Fruit fly (Drosophila melanogaster) whole organism, adult: Measurements from ENCODE around the gene CG10254.

Source experiments
- CG11617 ChIP-seq: fragments of 200-800 bp; sonication (Bioruptor generic); optimal IDR thresholded peaks from 2 replicates; lab custom pipeline; 2017; ENCODE audit warnings: mild to moderate bottlenecking, missing biosample characterization, missing genetic modification reagents, missing genetic modification characterization
- CG12768 ChIP-seq: fragments of 200-800 bp; sonication (Bioruptor generic); optimal IDR thresholded peaks from 2 replicates; lab custom pipeline; 2017; ENCODE audit warnings: missing biosample characterization, missing genetic modification characterization, mild to moderate bottlenecking, moderate library complexity, missing genetic modification reagents
- CG14711 ChIP-seq: fragments of 200-800 bp; sonication (Bioruptor generic); optimal IDR thresholded peaks from 2 replicates; lab custom pipeline; 2018; ENCODE audit warnings: missing biosample characterization, mild to moderate bottlenecking, missing genetic modification characterization, moderate library complexity
- CG1620 ChIP-seq: fragments of 200-800 bp; sonication (Bioruptor generic); optimal IDR thresholded peaks from 2 replicates; lab custom pipeline; 2016; ENCODE audit warnings: missing biosample characterization, missing genetic modification characterization
- CG33017 ChIP-seq: fragments of 200-800 bp; sonication (Bioruptor generic); optimal IDR thresholded peaks from 2 replicates; lab custom pipeline; 2018; ENCODE audit warnings: missing biosample characterization, mild to moderate bottlenecking, missing genetic modification characterization, moderate library complexity
- CG5204 ChIP-seq: fragments of 200-800 bp; sonication (Bioruptor generic); optimal IDR thresholded peaks from 2 replicates; lab custom pipeline; 2016; ENCODE audit warnings: missing biosample characterization, missing genetic modification characterization
- CG7045 ChIP-seq: fragments of 200-800 bp; sonication (Bioruptor generic); optimal IDR thresholded peaks from 2 replicates; lab custom pipeline; 2017; ENCODE audit warnings: missing biosample characterization, mild to moderate bottlenecking, missing genetic modification characterization
- CG7101 ChIP-seq: fragments of 200-800 bp; sonication (Bioruptor generic); optimal IDR thresholded peaks from 2 replicates; lab custom pipeline; 2018; ENCODE audit warnings: missing biosample characterization, mild to moderate bottlenecking, missing genetic modification characterization, moderate library complexity
- Clk ChIP-seq: fragments of 200-800 bp; sonication (Bioruptor generic); optimal IDR thresholded peaks from 2 replicates; lab custom pipeline; 2017; ENCODE audit warnings: missing biosample characterization, missing genetic modification characterization
- Crg-1 ChIP-seq: fragments of 200-800 bp; sonication (Bioruptor generic); optimal IDR thresholded peaks from 2 replicates; lab custom pipeline; 2016; ENCODE audit warnings: missing biosample characterization, missing genetic modification characterization
- Hr96 ChIP-seq: fragments of 200-800 bp; sonication (Bioruptor generic); optimal IDR thresholded peaks from 2 replicates; lab custom pipeline; 2016; ENCODE audit warnings: missing biosample characterization, missing genetic modification characterization
- Mnt ChIP-seq: fragments of 200-800 bp; sonication (Bioruptor generic); optimal IDR thresholded peaks from 2 replicates; lab custom pipeline; 2016; ENCODE audit warnings: missing biosample characterization, mild to moderate bottlenecking, missing genetic modification characterization
- bab1 ChIP-seq: fragments of 200-800 bp; sonication (Bioruptor generic); optimal IDR thresholded peaks from 3 replicates; lab custom pipeline; 2019; ENCODE audit warnings: missing biosample characterization, mild to moderate bottlenecking, missing genetic modification characterization, moderate library complexity
- cic ChIP-seq: fragments of 200-800 bp; sonication (Bioruptor generic); optimal IDR thresholded peaks from 2 replicates; lab custom pipeline; 2017; ENCODE audit warnings: missing biosample characterization, mild to moderate bottlenecking, missing genetic modification characterization, moderate library complexity
- cnc ChIP-seq, 2 experiments: fragments of >200 bp; optimal IDR thresholded peaks; 2 replicates each; lab custom pipeline; 2017
- kay ChIP-seq: fragments of 200-800 bp; sonication (Bioruptor generic); peaks from one replicate; lab custom pipeline; 2016; ENCODE audit warnings: missing biosample characterization, missing genetic modification characterization, borderline replicate concordance
- ovo ChIP-seq: fragments of 200-800 bp; sonication (Bioruptor generic); optimal IDR thresholded peaks from 2 replicates; lab custom pipeline; 2016; ENCODE audit warnings: missing biosample characterization, missing genetic modification characterization
- pad ChIP-seq: fragments of 200-800 bp; sonication (Bioruptor generic); optimal IDR thresholded peaks from 3 replicates; lab custom pipeline; 2017; ENCODE audit warnings: missing biosample characterization, missing genetic modification characterization, mild to moderate bottlenecking, moderate library complexity, missing genetic modification reagents
- tj ChIP-seq: fragments of 200-800 bp; sonication (Bioruptor generic); optimal IDR thresholded peaks from 3 replicates; lab custom pipeline; 2017; ENCODE audit warnings: missing biosample characterization, mild to moderate bottlenecking, missing genetic modification characterization, moderate library complexity
- toe ChIP-seq: fragments of 200-800 bp; sonication (Bioruptor generic); optimal IDR thresholded peaks from 2 replicates; lab custom pipeline; 2016; ENCODE audit warnings: missing biosample characterization, missing genetic modification characterization

CG10254 gene

DNA sequence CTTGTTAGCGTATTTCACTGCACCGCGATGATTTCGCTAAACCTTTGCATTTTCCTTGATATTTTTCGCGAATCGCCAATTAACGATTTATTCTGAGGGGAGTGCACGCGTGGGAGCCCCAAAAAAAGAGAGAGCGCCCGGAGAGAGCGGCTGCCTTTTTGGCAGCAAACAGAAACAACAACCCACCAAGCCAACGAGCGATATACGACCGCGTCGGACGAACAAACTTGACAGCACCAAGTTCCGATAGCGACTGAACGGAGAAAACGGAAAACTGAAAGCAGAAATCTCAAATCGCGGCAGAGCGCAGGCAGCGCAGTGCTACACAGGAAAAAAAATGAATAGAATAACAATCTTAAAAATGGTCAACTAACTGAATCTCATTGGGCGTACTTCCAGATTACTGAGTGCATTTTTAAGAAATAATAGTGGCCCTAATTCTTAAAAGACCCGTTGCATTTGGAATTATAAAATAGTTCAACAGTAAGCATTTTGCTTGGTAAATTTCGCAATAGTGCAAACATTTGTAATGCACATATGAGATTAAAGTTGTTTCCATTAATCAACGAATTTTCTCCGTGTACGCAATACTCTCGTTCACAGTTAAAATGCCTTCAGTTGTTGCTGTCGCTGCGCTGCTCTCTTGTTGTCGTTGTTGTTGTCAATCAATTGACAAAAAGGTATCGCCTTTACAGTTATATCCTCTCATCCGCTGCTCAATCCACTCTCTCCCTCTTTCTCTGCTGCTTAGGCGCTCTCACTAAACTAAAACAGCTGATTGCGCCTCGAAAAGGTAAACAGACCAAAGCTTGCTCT is 25.2 kb downstream of the CG10254 start, which contains the start of gene CG31145:
CG31145 (minus strand) TSS at position 259 of the 816 bp plus-strand sequence.
- peak; percentile 96 for TF ChIP-seq CG14711 (tag; lab: Kevin White, UChicago)
- peak; percentile 100 for TF ChIP-seq CG11617
- peak; percentile 99 for TF ChIP-seq CG7101 (tag; lab: Kevin White, UChicago)
- TF ChIP-seq toe (GFP tag; lab: Kevin White, UChicago): peak; percentile 100
- peak; percentile 99 for TF ChIP-seq Hr96 (GFP tag; lab: Kevin White, UChicago)
- peak; percentile 100 for TF ChIP-seq ovo
- TF ChIP-seq cic: peak; percentile 96
- TF ChIP-seq CG33017 (tag; lab: Kevin White, UChicago): peak; percentile 99
- TF ChIP-seq bab1 (GFP tag; lab: Kevin White, UChicago): peak; percentile 98
- peak; percentile 100 for TF ChIP-seq CG12768 (GFP tag; lab: Kevin White, UChicago)
- peak; percentile 99 for TF ChIP-seq Clk (GFP tag; lab: Kevin White, UChicago)
- peak; percentile 95 for TF ChIP-seq Mnt (GFP tag; lab: Kevin White, UChicago)
- TF ChIP-seq tj: peak; percentile 95
- peak; percentile 99 for TF ChIP-seq Crg-1
- peak; percentile 100 for TF ChIP-seq CG7045
- TF ChIP-seq CG1620: peak; percentile 98
- TF ChIP-seq cnc (optimal IDR thresholded peaks at IDR 0.05; lab: Kevin White, UChicago): no peak
- peak; percentile 57 for TF ChIP-seq kay (GFP tag; lab: Kevin White, UChicago)
- peak; percentile 96 for TF ChIP-seq pad (GFP tag; lab: Kevin White, UChicago)
- TF ChIP-seq CG5204 (GFP tag; lab: Kevin White, UChicago): peak; percentile 100

DNA sequence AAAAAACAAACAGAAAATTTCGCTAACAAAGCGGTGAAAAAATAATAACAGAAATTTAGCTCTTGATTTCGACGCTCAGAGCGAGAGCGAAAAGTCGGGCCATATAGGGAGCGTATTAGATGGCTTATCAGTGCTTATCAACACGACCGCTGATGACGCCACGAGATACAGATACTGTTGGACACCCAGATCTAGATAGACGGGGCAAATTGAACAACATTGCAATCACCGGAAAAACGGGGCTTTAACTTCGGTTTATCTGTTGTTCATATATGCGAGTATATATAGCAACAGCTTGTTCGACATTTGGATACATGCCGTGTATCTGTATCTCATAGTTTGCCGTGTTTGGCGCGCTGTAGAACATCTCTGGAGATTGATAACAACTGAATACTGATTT is 26.2 kb downstream of the CG10254 start:
- TF ChIP-seq CG14711 (tag; lab: Kevin White, UChicago) (no peak), ovo (no peak), CG5204 (GFP tag; lab: Kevin White, UChicago) (no peak), CG7045 (no peak), CG11617 (no peak), cnc (optimal IDR thresholded peaks at IDR 0.05; lab: Kevin White, UChicago) (no peak), Mnt (GFP tag; lab: Kevin White, UChicago) (no peak), Crg-1 (no peak), Clk (GFP tag; lab: Kevin White, UChicago) (no peak), CG12768 (GFP tag; lab: Kevin White, UChicago) (no peak), CG7101 (tag; lab: Kevin White, UChicago) (no peak), toe (GFP tag; lab: Kevin White, UChicago) (no peak)

DNA sequence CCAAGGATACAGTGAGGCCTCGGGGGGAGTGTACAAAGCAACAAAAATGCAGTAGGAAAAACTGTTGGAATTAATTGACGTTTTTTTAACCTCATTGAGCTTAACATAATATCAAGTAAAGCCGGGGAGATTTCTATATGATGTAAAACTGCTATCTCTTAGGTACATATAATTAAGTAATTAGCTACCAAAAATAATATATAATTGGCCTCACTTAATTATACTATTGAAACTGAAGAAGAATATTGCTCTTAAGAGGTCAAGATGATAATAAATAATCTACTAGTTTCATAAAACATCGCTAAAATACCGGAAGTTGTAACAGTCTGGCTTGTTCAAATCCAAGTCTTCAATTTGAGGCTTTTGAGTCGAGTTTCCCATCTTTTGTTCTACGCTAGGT is 27.3 kb downstream of the CG10254 start:
- TF ChIP-seq CG5204 (GFP tag; lab: Kevin White, UChicago) (peak; percentile 19), CG7101 (tag; lab: Kevin White, UChicago) (no peak), CG7045 (peak; percentile 42), CG12768 (GFP tag; lab: Kevin White, UChicago) (peak; percentile 39)

DNA sequence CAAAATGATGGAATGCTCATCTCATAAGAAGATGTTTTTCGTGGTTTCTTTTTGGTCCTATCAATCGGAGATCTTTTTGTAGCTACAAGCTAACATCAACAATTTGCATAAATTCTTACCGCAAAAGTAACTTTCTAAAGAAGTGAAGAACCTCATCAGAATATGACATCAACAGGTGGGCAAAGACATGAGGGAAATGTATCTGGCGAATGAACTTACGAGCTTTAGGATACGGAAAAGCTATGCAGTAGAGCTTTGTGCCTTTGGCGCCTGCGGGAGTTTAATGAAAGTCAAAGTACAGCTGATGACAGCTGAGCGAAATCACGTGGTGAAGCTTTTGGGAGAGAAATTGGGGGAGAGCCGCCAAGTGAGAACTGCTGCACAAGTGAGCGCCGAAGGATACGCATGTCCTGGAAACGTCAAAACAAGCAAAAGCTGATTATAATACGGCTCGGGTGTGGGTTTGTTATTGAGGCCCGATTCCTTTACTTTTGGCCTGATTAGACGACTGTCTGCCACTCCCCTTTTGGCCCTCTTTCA is 28.0 kb downstream of the CG10254 start:
- TF ChIP-seq CG12768 (GFP tag; lab: Kevin White, UChicago): no peak
- no peak for TF ChIP-seq CG11617
- no peak for TF ChIP-seq Clk (GFP tag; lab: Kevin White, UChicago)
- TF ChIP-seq Mnt (GFP tag; lab: Kevin White, UChicago): no peak
- TF ChIP-seq CG1620: no peak
- no peak for TF ChIP-seq pad (GFP tag; lab: Kevin White, UChicago)
- no peak for TF ChIP-seq CG7045
- no peak for TF ChIP-seq Crg-1
- TF ChIP-seq kay (GFP tag; lab: Kevin White, UChicago): no peak
- no peak for TF ChIP-seq ovo
- no peak for TF ChIP-seq bab1 (GFP tag; lab: Kevin White, UChicago)
- TF ChIP-seq CG14711 (tag; lab: Kevin White, UChicago): no peak
- no peak for TF ChIP-seq toe (GFP tag; lab: Kevin White, UChicago)
- no peak for TF ChIP-seq CG7101 (tag; lab: Kevin White, UChicago)
- no peak for TF ChIP-seq cic
- TF ChIP-seq cnc (optimal IDR thresholded peaks at IDR 0.05; lab: Kevin White, UChicago): no peak
- no peak for TF ChIP-seq CG5204 (GFP tag; lab: Kevin White, UChicago)
- no peak for TF ChIP-seq CG33017 (tag; lab: Kevin White, UChicago)
- no peak for TF ChIP-seq tj

DNA sequence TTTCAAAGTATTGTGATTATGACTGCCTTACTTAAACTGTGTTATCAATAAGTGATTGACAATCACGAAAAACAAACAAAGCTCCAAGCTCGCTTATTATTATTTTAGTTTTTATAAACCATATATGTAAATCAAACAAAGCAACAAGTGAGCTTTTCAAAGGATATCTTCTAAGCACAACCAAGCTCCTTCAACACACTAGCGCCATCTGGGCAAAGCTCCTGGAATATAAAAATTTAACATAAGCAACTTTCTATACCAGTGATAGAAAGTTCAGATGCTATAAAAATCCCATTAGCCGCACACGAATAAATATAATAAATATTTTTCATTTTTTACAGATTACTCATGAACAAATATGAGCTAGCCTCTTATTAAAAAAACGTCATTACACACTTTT is 30.3 kb downstream of the CG10254 start:
- TF ChIP-seq kay (GFP tag; lab: Kevin White, UChicago): peak; percentile 77
- peak; percentile 20 for TF ChIP-seq tj
- no peak for TF ChIP-seq CG14711 (tag; lab: Kevin White, UChicago)

DNA sequence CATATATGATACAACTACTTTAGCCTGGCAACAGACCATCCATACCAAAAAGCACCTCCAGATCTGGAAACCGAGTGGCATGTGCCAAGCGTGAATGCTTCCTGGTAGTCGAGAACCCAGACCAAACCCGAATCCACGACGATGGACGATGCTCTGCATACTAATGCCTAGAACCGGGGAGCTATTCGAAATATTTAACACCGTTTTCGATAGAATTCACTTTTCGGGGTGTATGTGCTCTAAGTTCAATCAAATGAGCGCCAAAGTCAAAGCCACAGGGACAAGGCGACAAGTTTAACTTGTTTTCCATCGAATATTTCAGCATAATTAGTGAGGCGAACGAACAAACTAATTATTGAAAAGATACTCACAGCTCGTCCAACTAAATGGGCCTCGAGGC is 32.0 kb downstream of the CG10254 start:
- TF ChIP-seq CG11617 (no peak), toe (GFP tag; lab: Kevin White, UChicago) (no peak), Mnt (GFP tag; lab: Kevin White, UChicago) (no peak), CG12768 (GFP tag; lab: Kevin White, UChicago) (no peak), Clk (GFP tag; lab: Kevin White, UChicago) (no peak), CG7101 (tag; lab: Kevin White, UChicago) (no peak), CG1620 (no peak), cic (no peak), tj (no peak), CG5204 (GFP tag; lab: Kevin White, UChicago) (no peak)
